Worm (Caenorhabditis elegans): ENCODE results near the gene C54F6.19.
"Not testable (repeated sequence)": the region's sequence is repeated elsewhere in the genome, so short reads cannot be mapped to it uniquely, and the experiment has no call there.

C54F6.19 gene

DNA sequence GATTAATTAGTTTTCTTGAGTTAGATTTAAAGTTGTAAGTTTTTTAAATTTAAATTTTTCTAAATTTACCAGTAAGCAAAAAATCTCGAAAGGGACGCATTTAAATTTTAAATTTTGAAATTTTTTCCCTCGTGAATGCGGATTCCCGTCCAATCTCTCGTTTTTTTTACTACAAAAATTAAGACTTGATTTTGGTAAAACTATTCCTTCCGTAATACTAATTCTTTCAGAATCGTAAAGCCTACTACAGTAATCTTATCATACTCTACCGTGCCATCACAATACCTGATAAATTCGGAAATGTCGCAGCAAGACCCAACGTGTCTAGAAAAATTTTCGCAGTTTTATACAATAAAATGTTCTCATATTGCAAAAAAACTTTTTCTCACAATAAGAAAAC, at the start of gene C54F6.19, which contains the start of gene nhx-3:
TSS of gene C54F6.19 (plus strand) at position 301 of the 400 bp plus-strand sequence.
TSS of gene nhx-3 (minus strand) at position 337 of the 400 bp plus-strand sequence.
- TF ChIP-seq W03F9.2 (tag; optimal IDR thresholded peaks at IDR 0.05) (no peak), him-1 (tag; optimal IDR thresholded peaks at IDR 0.05) (no peak), dao-5 (tag; optimal IDR thresholded peaks at IDR 0.05) (no peak)

DNA sequence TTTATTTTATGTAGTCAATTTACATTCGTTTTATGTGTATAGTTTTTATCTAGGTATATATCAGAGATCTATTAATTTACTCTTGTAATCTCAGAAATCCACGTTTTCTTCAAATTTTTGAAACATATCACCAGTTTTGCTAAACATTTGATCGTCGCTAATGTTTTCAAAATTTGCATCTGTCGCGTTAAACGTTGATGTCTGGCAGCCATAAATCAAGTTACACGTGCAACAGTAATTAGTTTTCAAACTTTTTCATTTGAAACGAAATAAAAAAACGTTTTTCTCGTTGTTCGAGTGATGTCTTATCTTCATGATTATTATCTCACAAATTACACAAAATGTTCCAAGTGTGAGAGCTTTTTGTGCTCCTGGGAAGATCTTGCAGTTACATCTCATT, 47.8 kb upstream of the C54F6.19 start, which contains the start of gene srh-79:
TSS of gene srh-79 (plus strand) at position 301 of the 400 bp plus-strand sequence.
- no peak for TF ChIP-seq him-1 (tag; optimal IDR thresholded peaks at IDR 0.05)

DNA sequence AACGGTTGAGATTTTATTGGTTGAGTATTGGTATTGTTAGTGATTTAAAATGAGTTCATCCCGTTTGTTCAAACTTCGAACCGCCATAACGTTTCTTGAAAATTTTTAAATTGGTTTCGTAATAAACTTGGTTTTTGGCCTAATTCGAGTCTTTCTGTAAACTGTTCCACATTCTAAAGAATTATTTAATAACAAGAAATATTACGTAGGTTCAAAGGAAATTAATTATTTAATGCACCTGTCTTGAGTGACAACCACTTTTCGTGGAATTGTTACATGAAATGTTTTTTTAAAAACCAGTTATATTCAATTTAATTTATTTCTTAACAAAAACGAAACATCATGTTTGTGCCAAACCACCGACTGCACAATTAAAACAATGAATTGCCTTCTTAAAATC, 44.1 kb upstream of the C54F6.19 start:
- no peak for TF ChIP-seq W03F9.2 (tag; optimal IDR thresholded peaks at IDR 0.05)

DNA sequence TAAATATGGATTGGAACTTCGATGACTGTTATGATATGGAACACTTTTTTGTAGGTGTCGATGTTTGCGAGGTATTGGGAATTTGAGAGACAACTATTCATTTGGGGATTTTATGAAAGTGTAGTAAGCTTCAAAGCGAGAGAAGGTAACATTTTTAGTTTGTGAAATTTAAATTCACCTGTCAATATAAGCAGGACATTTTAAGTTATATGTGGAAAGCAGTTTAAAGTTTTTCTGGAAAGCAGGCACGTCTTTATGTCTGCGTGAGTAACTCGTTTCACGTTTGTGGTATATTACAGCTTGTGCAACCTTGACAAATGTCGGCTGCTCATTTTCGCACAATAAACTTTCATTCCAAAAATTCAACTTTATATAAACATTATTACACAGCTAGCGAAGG, 41.0 kb upstream of the C54F6.19 start, which contains the start of gene srh-229:
TSS of gene srh-229 (minus strand) at position 101 of the 400 bp plus-strand sequence.
- TF ChIP-seq dao-5 (tag; optimal IDR thresholded peaks at IDR 0.05) (no peak), him-1 (tag; optimal IDR thresholded peaks at IDR 0.05) (no peak), W03F9.2 (tag; optimal IDR thresholded peaks at IDR 0.05) (no peak)

DNA sequence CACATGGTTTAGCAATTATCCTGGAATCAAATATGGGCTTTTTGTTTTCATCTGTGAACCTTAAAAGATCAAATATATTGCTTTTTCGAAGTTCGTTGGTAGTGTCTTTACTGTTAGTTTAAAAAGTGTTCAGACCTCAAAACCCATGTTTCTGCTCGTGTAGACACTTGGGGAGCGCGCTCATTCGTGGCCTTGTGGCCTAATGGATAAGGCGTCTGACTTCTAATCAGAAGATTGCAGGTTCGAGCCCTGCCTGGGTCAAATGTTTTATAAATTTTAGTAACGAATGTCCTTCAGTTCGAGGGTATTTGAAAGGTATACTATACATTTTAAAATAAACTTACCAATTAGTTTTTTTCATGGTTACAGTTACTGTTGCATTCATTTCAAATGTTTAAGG, 39.1 kb upstream of the C54F6.19 start:
- TF ChIP-seq W03F9.2 (tag; optimal IDR thresholded peaks at IDR 0.05) (no peak), dao-5 (tag; optimal IDR thresholded peaks at IDR 0.05) (no peak), him-1 (tag; optimal IDR thresholded peaks at IDR 0.05) (no peak)

DNA sequence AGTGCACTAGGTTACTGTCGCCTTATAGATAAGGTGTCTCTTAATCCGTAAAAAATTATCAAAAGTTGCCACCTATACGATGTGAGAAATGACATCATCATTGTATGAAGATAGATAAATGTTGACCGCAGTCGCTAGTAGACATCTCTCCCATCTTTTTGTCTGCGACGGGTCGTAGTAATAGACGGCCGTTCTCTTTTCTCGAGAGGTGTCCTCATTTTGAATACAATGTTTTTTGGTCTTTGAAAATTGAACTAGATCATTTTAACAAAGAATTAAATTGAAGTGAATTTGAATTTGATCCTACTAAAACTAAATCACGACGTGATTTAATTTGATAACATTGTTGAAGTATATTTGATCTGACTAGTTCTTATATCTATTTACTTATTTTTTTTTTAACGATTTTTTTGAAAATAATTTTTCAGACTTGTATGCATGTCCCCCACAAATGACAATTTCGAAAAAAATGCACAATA, 36.7 kb upstream of the C54F6.19 start, which contains the start of the genes str-31 and nhr-172:
TSS of gene str-31 (minus strand) at position 101 of the 479 bp plus-strand sequence.
TSS of gene nhr-172 (plus strand) at position 429 of the 479 bp plus-strand sequence.
- no peak for TF ChIP-seq him-1 (tag; optimal IDR thresholded peaks at IDR 0.05)
- no peak for TF ChIP-seq dao-5 (tag; optimal IDR thresholded peaks at IDR 0.05)
- TF ChIP-seq W03F9.2 (tag; optimal IDR thresholded peaks at IDR 0.05) = no peak

DNA sequence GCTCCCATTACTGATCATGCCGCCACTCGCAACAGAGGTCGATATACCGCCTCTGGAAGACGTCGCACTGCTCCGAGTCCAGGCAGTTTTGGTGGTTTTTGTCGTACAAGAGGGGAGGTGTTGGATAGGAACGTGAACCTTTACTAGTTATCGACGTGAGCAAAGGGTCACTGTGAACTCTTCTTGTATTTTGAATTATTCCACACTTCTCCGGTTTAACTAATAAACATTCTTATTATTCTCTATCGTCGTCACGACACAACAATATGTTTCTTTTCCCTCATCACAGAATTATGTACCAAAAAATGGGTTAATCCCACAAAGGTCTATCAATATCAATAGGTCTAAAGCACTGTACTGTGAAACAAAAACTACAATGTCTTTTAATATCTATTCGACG, 33.8 kb upstream of the C54F6.19 start, which contains the start of gene nhr-171:
TSS of gene nhr-171 (plus strand) at position 301 of the 400 bp plus-strand sequence.
- not testable (repeated sequence) for TF ChIP-seq W03F9.2, dao-5, him-1 (tag; optimal IDR thresholded peaks at IDR 0.05)

DNA sequence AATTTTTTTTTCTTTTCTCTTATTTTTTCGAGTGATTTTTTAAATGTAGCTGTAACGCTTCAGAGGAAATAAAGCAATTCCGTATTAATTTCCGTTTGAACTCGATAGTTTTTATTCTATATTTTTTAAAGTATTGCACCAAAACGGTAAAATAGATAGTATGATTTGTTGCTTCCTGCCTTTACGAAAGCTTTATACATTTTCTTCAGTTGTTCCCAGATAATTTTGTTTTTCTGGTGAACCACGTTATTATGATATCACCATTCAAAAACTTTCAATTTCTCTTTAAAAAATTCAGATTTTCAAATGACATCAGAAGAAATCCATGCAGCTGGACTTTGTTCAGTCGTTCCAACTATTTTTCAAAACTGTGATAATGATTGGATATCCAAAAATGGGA, 30.3 kb upstream of the C54F6.19 start, which contains the start of gene srb-18:
TSS of gene srb-18 (plus strand) at position 301 of the 400 bp plus-strand sequence.
- TF ChIP-seq dao-5 (tag; optimal IDR thresholded peaks at IDR 0.05) (no peak), W03F9.2 (tag; optimal IDR thresholded peaks at IDR 0.05) (no peak), him-1 (tag; optimal IDR thresholded peaks at IDR 0.05) (no peak)

DNA sequence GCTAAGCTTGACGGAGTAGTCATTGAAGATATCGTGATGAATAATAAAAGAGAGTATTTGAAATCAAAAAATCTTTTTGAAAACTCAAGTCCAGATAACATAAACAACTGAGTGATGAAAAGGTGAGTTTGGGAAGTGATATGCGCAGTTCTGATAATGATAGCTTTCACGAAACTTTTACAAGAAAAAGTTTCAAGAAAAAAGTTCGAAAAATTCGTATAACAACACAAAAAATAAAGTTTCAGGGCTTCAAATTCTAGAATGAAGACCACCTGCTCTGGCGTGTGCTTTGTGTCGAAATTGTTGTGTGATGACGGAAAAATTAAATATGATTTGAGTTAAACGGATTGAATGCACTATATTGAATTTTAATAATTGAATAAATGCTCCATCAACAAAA, 25.2 kb upstream of the C54F6.19 start, which contains the start of gene srb-19:
TSS of gene srb-19 (minus strand) at position 101 of the 400 bp plus-strand sequence.
- TF ChIP-seq him-1 (tag; optimal IDR thresholded peaks at IDR 0.05) = no peak
- TF ChIP-seq dao-5 (tag; optimal IDR thresholded peaks at IDR 0.05) = no peak
- no peak for TF ChIP-seq W03F9.2 (tag; optimal IDR thresholded peaks at IDR 0.05)

DNA sequence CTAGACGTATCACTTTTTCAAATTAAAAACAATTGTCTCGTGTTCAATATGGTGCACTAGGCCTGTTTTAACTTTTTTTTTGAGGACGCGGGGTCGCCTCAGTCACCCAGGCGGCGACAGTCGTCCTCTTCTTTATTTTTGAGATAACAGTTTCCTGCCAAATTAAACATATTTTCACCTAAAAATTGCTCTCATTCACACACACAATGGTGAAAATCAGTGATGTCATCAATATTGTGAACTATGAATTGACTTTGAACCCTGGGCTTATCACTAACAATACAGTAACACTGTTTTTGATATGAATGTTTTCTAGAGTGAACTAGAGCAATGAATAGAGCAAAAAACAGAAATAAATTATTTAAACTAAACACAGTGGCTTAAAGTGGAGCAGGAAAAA, 24.0 kb upstream of the C54F6.19 start:
- TF ChIP-seq him-1 (tag; optimal IDR thresholded peaks at IDR 0.05) (no peak), dao-5 (tag; optimal IDR thresholded peaks at IDR 0.05) (no peak), W03F9.2 (tag; optimal IDR thresholded peaks at IDR 0.05) (no peak)

DNA sequence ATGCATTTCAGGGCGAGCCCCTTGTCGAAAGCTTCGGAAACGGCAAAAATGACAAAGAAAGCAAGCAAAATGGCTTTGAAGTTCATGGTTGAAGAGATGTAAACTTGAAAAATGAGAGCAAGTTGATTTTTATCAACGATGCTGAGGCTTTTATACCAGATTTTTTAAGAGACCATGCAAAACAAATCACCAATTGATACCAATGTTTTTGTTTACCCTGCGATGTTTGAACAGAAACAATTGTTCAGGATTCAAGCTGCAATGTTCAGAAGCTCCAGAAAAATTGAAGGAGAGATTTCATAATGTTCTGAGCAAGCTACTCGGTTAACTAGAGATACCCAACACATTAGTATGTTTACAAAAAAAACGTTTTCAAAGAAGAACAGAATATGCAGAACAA, 23.0 kb upstream of the C54F6.19 start, which contains the start of gene C54F6.15:
TSS of gene C54F6.15 (minus strand) at position 101 of the 400 bp plus-strand sequence.
- no peak for TF ChIP-seq dao-5 (tag; optimal IDR thresholded peaks at IDR 0.05)
- TF ChIP-seq him-1 (tag; optimal IDR thresholded peaks at IDR 0.05) = no peak
- TF ChIP-seq W03F9.2 (tag; optimal IDR thresholded peaks at IDR 0.05) = no peak

DNA sequence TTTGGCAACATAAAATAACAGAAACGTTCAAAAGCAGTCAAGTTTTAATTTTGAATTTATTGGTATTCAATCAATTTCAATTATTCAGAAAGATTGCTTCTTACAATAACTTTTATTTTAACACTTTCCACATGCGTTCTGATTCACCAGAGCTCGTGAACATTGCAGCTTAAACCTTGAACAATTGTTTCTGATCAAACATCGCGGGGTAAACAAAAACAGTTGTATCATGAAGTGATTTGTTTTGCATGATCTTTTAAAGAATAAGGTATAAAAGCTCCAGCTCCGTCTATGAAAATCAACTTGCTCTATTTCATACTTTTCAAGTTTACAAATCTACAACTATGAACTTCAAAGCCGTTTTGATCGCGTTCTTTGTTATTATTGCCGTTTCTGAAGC, 21.9 kb upstream of the C54F6.19 start, which contains the start of gene C54F6.6:
TSS of gene C54F6.6 (plus strand) at position 301 of the 400 bp plus-strand sequence.
- TF ChIP-seq him-1 (tag; optimal IDR thresholded peaks at IDR 0.05) (no peak), W03F9.2 (tag; optimal IDR thresholded peaks at IDR 0.05) (no peak), dao-5 (tag; optimal IDR thresholded peaks at IDR 0.05) (no peak)

DNA sequence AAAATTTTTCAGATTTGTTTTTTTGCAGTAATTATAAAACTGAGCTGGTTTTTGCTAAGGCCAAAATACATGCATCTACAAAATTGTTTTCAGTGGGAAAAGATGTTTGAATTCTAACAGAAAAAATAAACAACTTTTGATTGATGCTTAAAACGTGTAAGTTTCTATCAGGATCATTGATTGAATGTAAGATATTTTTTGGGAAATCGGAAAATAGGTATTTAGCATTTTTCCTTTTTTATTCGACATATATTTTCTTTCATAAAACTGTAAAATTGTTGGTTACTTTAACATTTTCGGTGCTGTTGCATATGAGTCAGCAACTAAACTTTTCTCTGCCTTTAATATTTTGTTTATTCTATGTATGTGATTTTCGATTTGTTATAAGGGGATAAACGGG, 20.8 kb upstream of the C54F6.19 start, which contains the start of gene C54F6.20:
TSS of gene C54F6.20 (plus strand) at position 301 of the 400 bp plus-strand sequence.
- TF ChIP-seq dao-5 (tag; optimal IDR thresholded peaks at IDR 0.05) (no peak), him-1 (tag; optimal IDR thresholded peaks at IDR 0.05) (no peak), W03F9.2 (tag; optimal IDR thresholded peaks at IDR 0.05) (no peak)

DNA sequence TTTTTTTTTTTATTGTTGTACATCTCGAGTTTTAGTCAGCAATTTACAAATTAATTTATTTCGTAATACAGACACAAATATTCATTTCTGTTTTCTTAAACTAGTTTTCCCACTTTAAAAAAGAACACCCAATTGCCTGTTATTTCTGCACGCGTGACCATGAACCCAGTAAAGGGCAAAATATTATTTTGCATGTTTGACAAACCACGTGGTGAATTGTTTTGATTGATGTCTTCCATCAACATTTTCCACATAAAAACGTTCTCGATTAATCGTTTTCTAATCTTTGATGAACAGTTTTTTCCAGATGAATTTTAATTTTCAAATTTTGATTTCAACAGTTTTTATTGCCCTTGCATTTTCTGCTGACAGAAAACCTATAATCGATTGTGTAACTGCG, 19.6 kb upstream of the C54F6.19 start, which contains the start of gene C54F6.18:
TSS of gene C54F6.18 (plus strand) at position 301 of the 400 bp plus-strand sequence.
- TF ChIP-seq dao-5 (tag; optimal IDR thresholded peaks at IDR 0.05) (no peak), him-1 (tag; optimal IDR thresholded peaks at IDR 0.05) (no peak), W03F9.2 (tag; optimal IDR thresholded peaks at IDR 0.05) (no peak)
